Worm (Caenorhabditis elegans): Measurements from ENCODE around the gene F43D2.6.
A peak's percentile ranks its signal among the peaks of the same experiment; 100 is the strongest.

The F43D2.6 gene

DNA sequence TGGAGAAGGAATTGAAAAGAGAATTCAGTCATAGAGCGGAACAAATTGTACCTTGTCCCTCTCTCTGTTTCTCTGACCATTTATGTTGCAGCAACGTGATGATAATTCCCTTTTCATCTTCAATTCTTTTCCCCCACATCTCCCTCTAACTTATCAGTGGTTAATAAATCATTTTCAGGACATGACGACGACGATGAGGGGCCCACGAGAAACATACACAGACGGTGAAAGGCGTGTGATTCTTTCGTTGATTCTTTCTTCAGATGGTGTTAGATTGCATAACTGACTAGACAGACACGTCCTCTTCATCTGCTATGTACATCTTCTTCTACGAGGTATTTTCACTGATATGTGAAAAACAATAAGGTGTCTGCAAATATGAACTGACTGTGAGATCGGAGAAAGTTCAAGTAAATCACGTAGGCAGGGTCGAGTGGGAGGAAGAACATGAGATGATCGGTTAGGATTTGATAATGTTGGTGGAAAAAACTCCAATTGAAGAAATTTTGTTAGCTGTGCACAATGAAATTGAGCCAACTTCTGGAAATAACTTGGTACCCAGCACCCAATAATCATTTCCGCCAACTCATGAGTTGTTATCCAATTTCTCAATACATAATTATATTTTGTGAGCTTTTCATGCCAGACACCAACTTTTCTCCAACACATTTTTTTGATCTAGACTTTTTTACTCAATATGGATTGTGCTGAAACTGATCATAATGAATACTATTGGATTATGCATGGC lies 25.8 kb upstream of the F43D2.6 start, which contains the start of gene srh-17:
TSS of gene srh-17 (plus strand) at position 698 of the 748 bp plus-strand sequence.
- TF ChIP-seq attf-5 (GFP tag; optimal IDR thresholded peaks at IDR 0.05) (no peak), ekl-4 (GFP tag; IDR thresholded peaks at IDR 0.05) (no peak), F55B11.4 (tag; optimal IDR thresholded peaks at IDR 0.05; ENCODE audit: borderline replicate concordance, insufficient read depth) (no peak), madf-10 (tag; optimal IDR thresholded peaks at IDR 0.05) (no peak), ztf-26 (tag; optimal IDR thresholded peaks at IDR 0.05) (peak; percentile 74), Y53F4B.3 (GFP tag; IDR thresholded peaks at IDR 0.05) (no peak), somi-1 (GFP tag; optimal IDR thresholded peaks at IDR 0.05) (peak; percentile 27), ceh-27 (GFP tag; optimal IDR thresholded peaks at IDR 0.05) (no peak)

DNA sequence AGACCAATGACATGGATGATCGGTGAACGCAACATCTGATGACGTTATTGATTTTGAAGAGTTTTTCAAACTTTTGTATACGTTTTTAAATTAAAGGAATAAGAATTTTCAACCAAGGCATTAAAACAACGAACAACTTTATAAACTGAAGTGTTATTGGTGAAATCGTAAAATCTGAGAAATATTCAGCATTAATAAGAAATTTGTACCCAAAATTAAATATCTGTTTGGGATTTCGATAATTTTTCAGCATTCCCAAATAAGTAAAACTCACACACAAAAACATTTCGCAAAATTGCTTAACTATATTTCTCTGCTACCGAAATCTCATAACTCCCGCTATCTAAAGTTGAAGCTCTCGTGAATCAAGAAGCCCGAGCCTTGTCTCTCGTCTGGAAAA lies 24.6 kb upstream of the F43D2.6 start:
- TF ChIP-seq Y56A3A.18 (GFP tag; IDR thresholded peaks at IDR 0.05) (no peak), snpc-1.1 (tag; optimal IDR thresholded peaks at IDR 0.05; ENCODE audit: insufficient read depth) (no peak), xnd-1 (tag; optimal IDR thresholded peaks at IDR 0.05) (no peak), nhr-80 (tag; optimal IDR thresholded peaks at IDR 0.05) (no peak), nhr-179 (tag; optimal IDR thresholded peaks at IDR 0.05) (no peak), let-526 (GFP tag; IDR thresholded peaks at IDR 0.05) (no peak), F55B11.4 (tag; optimal IDR thresholded peaks at IDR 0.05; ENCODE audit: borderline replicate concordance, insufficient read depth) (no peak), ztf-18 (tag; optimal IDR thresholded peaks at IDR 0.05) (no peak), somi-1 (GFP tag; optimal IDR thresholded peaks at IDR 0.05) (no peak)

DNA sequence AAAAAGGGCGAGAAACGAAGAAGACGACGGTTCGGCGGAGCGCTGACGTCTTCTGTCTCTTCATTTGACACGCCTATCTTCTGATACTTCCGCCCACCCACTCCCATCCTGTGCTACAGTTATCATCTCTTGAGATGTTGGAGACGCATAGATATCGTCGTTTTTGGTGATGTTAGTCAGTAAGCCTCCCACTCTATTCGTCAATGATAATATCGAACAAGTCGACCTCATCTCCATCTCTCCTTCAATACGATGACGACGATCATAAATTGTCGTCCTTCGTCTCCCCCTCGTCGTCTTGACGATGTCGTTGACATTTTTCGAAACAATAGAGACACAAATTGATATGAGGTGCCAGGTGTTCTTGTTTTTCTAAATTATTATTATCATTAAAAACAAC lies 23.2 kb upstream of the F43D2.6 start, which contains the start of gene slc-25A29:
TSS of gene slc-25A29 (minus strand) at position 45 of the 400 bp plus-strand sequence.
- TF ChIP-seq sptf-2 (GFP tag; optimal IDR thresholded peaks at IDR 0.05) (no peak), rcor-1 (GFP tag; IDR thresholded peaks at IDR 0.05) (no peak), tbx-9 (tag; optimal IDR thresholded peaks at IDR 0.05; ENCODE audit: borderline replicate concordance) (no peak)

DNA sequence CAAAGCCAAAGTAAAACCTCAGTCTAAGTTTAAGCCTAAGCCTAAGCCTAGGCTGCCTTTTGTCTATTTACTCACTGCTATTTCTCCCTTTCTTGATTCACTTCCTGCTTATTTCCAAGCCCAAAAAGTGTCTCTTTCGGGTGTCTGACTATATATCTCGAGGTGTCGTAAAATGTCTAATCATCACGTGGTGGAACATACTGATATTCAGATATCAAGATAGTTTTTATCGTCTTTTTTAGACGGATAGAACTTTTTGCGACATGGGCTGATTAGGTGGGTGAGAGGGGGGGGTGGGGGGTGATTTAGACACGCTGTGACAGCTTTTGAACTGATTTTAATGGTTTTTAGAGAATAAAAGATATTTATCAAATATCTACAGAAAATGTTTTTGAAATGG lies 22.0 kb upstream of the F43D2.6 start:
- TF ChIP-seq cebp-1 (GFP tag; IDR thresholded peaks at IDR 0.05): no peak
- TF ChIP-seq cebp-1 (tag; optimal IDR thresholded peaks at IDR 0.05): no peak
- TF ChIP-seq mes-4 (tag; optimal IDR thresholded peaks at IDR 0.05): no peak
- TF ChIP-seq attf-6 (GFP tag; IDR thresholded peaks at IDR 0.05): no peak
- TF ChIP-seq bed-2 (GFP tag; IDR thresholded peaks at IDR 0.05): no peak
- TF ChIP-seq D2030.7 (GFP tag; IDR thresholded peaks at IDR 0.05): no peak
- TF ChIP-seq lin-26 (GFP tag; IDR thresholded peaks at IDR 0.05): peak; percentile 16; the same call in 1 of the 2 replicates
- no peak for TF ChIP-seq lsl-1 (GFP tag; optimal IDR thresholded peaks at IDR 0.05)

DNA sequence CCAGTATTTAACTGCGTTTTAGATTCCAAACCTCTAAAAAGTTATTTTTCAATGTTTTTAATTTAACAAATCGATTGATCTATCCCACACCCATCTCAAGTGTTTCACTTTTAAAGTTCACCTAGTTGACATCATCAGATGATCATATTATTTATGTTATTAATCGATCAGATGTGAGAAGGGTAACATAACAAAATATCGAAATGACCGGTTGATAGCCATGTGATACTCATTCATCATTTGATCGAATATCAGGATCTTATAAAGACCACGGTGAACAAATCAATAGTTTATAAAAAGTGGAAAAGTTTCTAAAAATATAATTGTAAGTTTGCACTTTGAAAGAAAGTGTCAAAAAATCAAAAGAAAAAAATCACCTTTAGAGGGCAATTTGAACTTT lies 20.7 kb upstream of the F43D2.6 start:
- TF ChIP-seq nhr-80 (tag; optimal IDR thresholded peaks at IDR 0.05): no peak

DNA sequence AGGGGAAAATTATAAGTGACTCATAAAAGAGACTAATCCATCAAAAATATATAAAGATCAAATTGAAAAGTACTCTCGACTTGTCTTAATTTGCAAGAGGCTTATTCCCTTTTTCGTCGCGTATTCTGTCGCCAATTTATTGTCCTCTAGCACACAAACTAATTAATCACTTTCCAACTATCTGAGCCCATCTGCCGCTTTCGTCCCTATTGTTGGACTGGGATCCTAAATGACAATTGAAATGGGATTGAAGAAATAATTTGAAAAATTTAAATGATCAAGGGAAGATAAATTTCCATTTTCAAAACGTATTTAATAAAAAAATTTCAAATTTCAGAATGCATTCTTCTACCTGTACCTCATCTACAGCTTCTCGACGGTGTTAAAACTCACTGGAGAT lies 15.7 kb upstream of the F43D2.6 start:
- TF ChIP-seq lin-40 (tag; optimal IDR thresholded peaks at IDR 0.05) (no peak), let-526 (GFP tag; IDR thresholded peaks at IDR 0.05) (no peak), dpl-1 (GFP tag; optimal IDR thresholded peaks at IDR 0.05) (no peak), nfya-1 (tag; optimal IDR thresholded peaks at IDR 0.05; ENCODE audit: borderline replicate concordance, insufficient read depth) (no peak), Y79H2A.3 (GFP tag; conservative IDR thresholded peaks at IDR 0.05) (no peak), ccch-3 (GFP tag; optimal IDR thresholded peaks at IDR 0.05) (no peak), pbrm-1 (GFP tag; IDR thresholded peaks at IDR 0.05) (no peak), cebp-2 (GFP tag; IDR thresholded peaks at IDR 0.05) (no peak), dox-1 (GFP tag; IDR thresholded peaks at IDR 0.05) (no peak), T07F8.4 (tag; optimal IDR thresholded peaks at IDR 0.05) (no peak), nhr-120 (GFP tag; IDR thresholded peaks at IDR 0.05) (no peak), unc-130 (GFP tag; optimal IDR thresholded peaks at IDR 0.05) (no peak), aptf-3 (GFP tag; IDR thresholded peaks at IDR 0.05) (no peak), dpff-1 (tag; optimal IDR thresholded peaks at IDR 0.05) (no peak), xnd-1 (tag; optimal IDR thresholded peaks at IDR 0.05) (no peak), madf-8 (GFP tag; conservative IDR thresholded peaks at IDR 0.05) (no peak)

Data from whole organism, young adult.